Worm (Caenorhabditis elegans): Measurements from ENCODE around the gene F16G10.9.

DNA sequence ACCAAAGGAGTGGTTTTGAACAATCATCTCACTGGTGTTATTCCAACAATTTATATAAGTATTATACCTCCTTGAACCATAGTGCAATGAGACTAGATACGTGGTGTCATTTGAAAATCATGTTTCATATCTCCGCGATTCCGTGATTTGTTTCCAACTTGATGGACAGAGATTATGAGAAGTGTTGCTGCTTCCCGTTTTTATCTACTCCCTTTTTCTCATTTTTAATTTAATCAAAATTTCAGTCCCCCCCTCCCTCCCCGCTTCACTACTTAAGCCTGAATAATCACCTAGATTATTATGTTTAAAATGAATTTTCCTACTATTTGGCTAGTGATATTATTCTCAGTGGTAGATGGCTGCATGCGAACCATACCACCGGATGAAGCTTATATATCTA lies 13.3 kb downstream of the F16G10.9 start, which contains the start of gene F16G10.3:
- TF ChIP-seq drap-1 (GFP tag; optimal IDR thresholded peaks at IDR 0.05) (no peak), nhr-28 (tag; optimal IDR thresholded peaks at IDR 0.05) (no peak), snpc-4 (tag; optimal IDR thresholded peaks at IDR 0.05) (no peak), ces-1 (GFP tag; optimal IDR thresholded peaks at IDR 0.05) (no peak)
